Worm (Caenorhabditis elegans): ENCODE data around the gene T02G5.14.

The T02G5.14 gene

DNA sequence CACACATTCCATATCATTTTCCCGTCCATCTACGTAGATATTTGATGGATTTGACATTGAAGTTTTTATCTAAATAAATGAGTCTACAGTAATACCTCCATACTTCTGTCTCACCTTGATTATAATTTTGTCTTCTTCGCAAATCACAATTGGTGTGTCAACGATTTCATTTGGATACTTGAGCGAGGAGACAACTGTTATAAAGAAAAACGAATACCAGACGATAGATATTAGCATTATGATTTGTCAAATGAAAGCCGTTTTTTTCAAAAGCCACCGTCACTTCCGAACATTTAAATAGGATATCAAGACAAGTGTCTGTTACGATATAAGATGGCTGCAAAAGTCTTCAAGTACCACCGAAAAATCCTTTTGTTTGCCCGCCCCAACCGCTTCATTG lies 31.5 kb downstream of the T02G5.14 start, which contains the start of gene cutl-5:
cutl-5 (minus strand) TSS at position 269 of the 400 bp plus-strand sequence.
- TF ChIP-seq hrde-1 (tag; optimal IDR thresholded peaks at IDR 0.05; ENCODE audit: borderline replicate concordance) (no peak), Y79H2A.3 (GFP tag; conservative IDR thresholded peaks at IDR 0.05) (no peak), ceh-100 (GFP tag; IDR thresholded peaks at IDR 0.05) (no peak), zfh-2 (GFP tag; conservative IDR thresholded peaks at IDR 0.05) (no peak), F23B12.7 (tag; optimal IDR thresholded peaks at IDR 0.05; ENCODE audit: insufficient read depth) (no peak), lin-26 (GFP tag; IDR thresholded peaks at IDR 0.05) (no peak), snpc-1.3 (tag; optimal IDR thresholded peaks at IDR 0.05; ENCODE audit: insufficient read depth) (no peak), T26A5.8 (tag; optimal IDR thresholded peaks at IDR 0.05) (no peak), unc-62 (GFP tag; optimal IDR thresholded peaks at IDR 0.05) (no peak), tlf-1 (GFP tag; optimal IDR thresholded peaks at IDR 0.05) (no peak), egl-44 (GFP tag; IDR thresholded peaks at IDR 0.05) (no peak), bed-2 (GFP tag; IDR thresholded peaks at IDR 0.05) (no peak)

DNA sequence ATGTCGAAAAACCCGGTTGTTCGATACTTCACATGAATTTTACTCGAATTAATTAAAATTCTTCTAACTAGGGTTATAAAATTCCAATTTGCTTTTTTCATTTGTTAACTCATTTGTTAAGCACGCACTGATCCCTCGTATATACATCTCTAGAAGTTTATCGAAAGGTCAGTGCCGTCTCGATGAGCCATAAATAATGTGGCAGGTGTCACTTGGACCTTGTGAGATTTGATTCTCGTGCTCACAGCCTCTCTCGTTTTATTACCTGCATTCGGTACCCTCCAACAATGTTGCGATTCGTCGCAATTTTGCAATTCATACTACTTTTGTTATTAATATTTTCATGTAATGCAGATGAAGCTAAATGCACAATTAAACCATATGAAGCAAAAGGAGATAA lies 32.2 kb downstream of the T02G5.14 start, which contains the start of gene spon-1:
spon-1 (plus strand) TSS at position 208 of the 400 bp plus-strand sequence.
- TF ChIP-seq lin-35 (GFP tag; optimal IDR thresholded peaks at IDR 0.05) (no peak), ets-4 (GFP tag; optimal IDR thresholded peaks at IDR 0.05) (no peak), madf-6 (GFP tag; IDR thresholded peaks at IDR 0.05) (no peak), ceh-79 (tag; optimal IDR thresholded peaks at IDR 0.05) (no peak), ceh-40 (GFP tag; IDR thresholded peaks at IDR 0.05) (no peak), sdz-38 (tag; optimal IDR thresholded peaks at IDR 0.05) (no peak), ekl-4 (GFP tag; IDR thresholded peaks at IDR 0.05) (no peak), C17E4.6 (GFP tag; IDR thresholded peaks at IDR 0.05) (no peak), T07F8.4 (tag; optimal IDR thresholded peaks at IDR 0.05) (no peak), snpc-4 (GFP tag; optimal IDR thresholded peaks at IDR 0.05) (no peak), snpc-4 (tag; optimal IDR thresholded peaks at IDR 0.05) (no peak), F39B2.1 (GFP tag; IDR thresholded peaks at IDR 0.05) (no peak), ceh-91 (GFP tag; IDR thresholded peaks at IDR 0.05) (no peak), ztf-25 (GFP tag; IDR thresholded peaks at IDR 0.05) (no peak), lir-1 (GFP tag; conservative IDR thresholded peaks at IDR 0.05) (no peak), lag-1 (GFP tag; IDR thresholded peaks at IDR 0.05) (no peak), somi-1 (GFP tag; optimal IDR thresholded peaks at IDR 0.05) (no peak), F57C9.4 (tag; optimal IDR thresholded peaks at IDR 0.05) (no peak), ceh-27 (GFP tag; optimal IDR thresholded peaks at IDR 0.05) (no peak)

DNA sequence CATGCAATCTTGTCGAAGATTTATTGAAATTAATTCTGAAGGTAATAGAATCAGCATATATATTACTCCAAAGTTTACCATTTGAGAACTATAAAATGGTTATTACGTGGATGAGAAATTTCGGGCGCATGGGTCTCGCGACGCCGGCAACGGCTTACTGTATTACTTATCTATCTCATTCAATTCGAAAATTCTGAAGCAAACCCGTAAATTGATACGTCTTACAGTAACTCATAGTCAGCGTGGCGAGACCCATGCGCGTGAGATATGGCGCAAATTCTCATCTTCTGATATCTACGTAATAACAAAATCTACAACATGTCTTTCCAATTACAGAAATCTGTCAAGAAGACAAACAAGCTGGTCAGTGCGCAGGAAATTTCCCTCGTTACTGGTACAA lies 35.4 kb downstream of the T02G5.14 start:
- TF ChIP-seq let-607 (tag; optimal IDR thresholded peaks at IDR 0.05) (no peak), ztf-28 (GFP tag; IDR thresholded peaks at IDR 0.05) (no peak), hmg-20 (GFP tag; IDR thresholded peaks at IDR 0.05) (no peak), F33H1.4 (GFP tag; IDR thresholded peaks at IDR 0.05) (no peak), ceh-100 (GFP tag; IDR thresholded peaks at IDR 0.05) (no peak), mel-28 (tag; optimal IDR thresholded peaks at IDR 0.05; ENCODE audit: borderline replicate concordance) (no peak), dpff-1 (tag; optimal IDR thresholded peaks at IDR 0.05) (no peak), mcd-1 (GFP tag; IDR thresholded peaks at IDR 0.05) (no peak), lin-35 (GFP tag; optimal IDR thresholded peaks at IDR 0.05) (no peak)
